Worm (Caenorhabditis elegans): ENCODE measurements around the gene C31G12.1.
"Not testable (repeated sequence)": the region's sequence is repeated elsewhere in the genome, so short reads cannot be mapped to it uniquely, and the experiment has no call there.

DNA sequence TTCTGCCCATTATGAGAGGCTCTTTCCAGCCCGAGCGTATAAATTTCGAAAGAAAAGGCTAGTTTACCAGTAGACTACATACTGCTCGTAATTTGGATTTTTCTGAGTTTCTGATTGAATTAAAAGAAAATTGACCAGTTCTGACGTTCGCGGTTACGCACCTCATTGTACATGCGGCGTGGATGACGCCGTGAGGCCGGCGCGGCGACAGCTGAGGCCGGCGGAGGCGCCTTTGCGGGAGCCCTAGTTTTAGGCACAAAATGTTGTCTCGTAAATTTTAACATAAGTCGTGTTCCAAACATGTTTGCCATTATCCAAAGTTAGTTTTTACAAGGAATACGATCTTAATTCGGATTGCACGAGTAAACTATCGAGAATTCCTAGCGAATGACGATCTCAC lies 37.0 kb downstream of the C31G12.1 start, which contains the start of gene F16H6.9:
- TF ChIP-seq Y55F3AM.14 (GFP tag; optimal IDR thresholded peaks at IDR 0.05); zag-1 (tag; optimal IDR thresholded peaks at IDR 0.05); nhr-11 (tag; optimal IDR thresholded peaks at IDR 0.05); ZK546.5 (tag; optimal IDR thresholded peaks at IDR 0.05); egl-27 (tag; optimal IDR thresholded peaks at IDR 0.05); F13H6.1 (tag; optimal IDR thresholded peaks at IDR 0.05); snpc-4 (tag; optimal IDR thresholded peaks at IDR 0.05); aly-2 (tag; optimal IDR thresholded peaks at IDR 0.05); ama-1 (optimal IDR thresholded peaks at IDR 0.05); nhr-77 (tag; optimal IDR thresholded peaks at IDR 0.05); nhr-21 (tag; optimal IDR thresholded peaks at IDR 0.05); skn-1 (tag; optimal IDR thresholded peaks at IDR 0.05): not testable (repeated sequence)
